5 fruit fly cellular contexts compared by ENCODE assay signal in genomic region chr3R:22539762-22540161, dm6.
TF ChIP-seq lines count a peak whose summit lies in the region.

Gene CG5326 (minus strand): TSS chr3R:22539919.

- TF ChIP-seq CTCF in whole organism, embryonic (GFP tag; optimal IDR thresholded peaks at IDR 0.05; lab: Kevin White, UChicago) = no peak

TF ChIP-seq in whole organism, adult, 20 proteins besides CTCF, POLR2A, EP300 and RAD21:
- peak; percentile 76 for TF ChIP-seq tj (GFP tag; optimal IDR thresholded peaks at IDR 0.05; lab: Kevin White, UChicago)
- TF ChIP-seq CG5204 (GFP tag; optimal IDR thresholded peaks at IDR 0.05; lab: Kevin White, UChicago) = no peak

TF ChIP-seq in whole organism, embryonic, 481 proteins besides CTCF, POLR2A, EP300 and RAD21 (continues in another document):
- TF ChIP-seq CG17361 (GFP tag; IDR thresholded peaks at IDR 0.05; lab: Robert Waterston, UW) (no peak), D19A (tag; optimal IDR thresholded peaks at IDR 0.05; lab: Kevin White, UChicago) (no peak), bcd (GFP tag; optimal IDR thresholded peaks at IDR 0.05; lab: Kevin White, UChicago) (no peak), Adf1 (GFP tag; IDR thresholded peaks at IDR 0.05; lab: Robert Waterston, UW) (no peak), gce (GFP tag; IDR thresholded peaks at IDR 0.05; lab: Robert Waterston, UW) (no peak), kah (GFP tag; optimal IDR thresholded peaks at IDR 0.05; lab: Kevin White, UChicago) (no peak), chm (GFP tag; IDR thresholded peaks at IDR 0.05; lab: Robert Waterston, UW) (peak; percentile 39; the same call in 1 of the 2 replicates), CkIIα-i1 (GFP tag; IDR thresholded peaks at IDR 0.05; lab: Robert Waterston, UW) (no peak), CG3995 (GFP tag; optimal IDR thresholded peaks at IDR 0.05; lab: Kevin White, UChicago) (peak; percentile 51), CG17328 (GFP tag; IDR thresholded peaks at IDR 0.05; lab: Robert Waterston, UW) (no peak), Side (GFP tag; optimal IDR thresholded peaks at IDR 0.05; lab: Kevin White, UChicago) (no peak), CG14441 (GFP tag; IDR thresholded peaks at IDR 0.05; lab: Robert Waterston, UW) (no peak), kay (GFP tag; optimal IDR thresholded peaks at IDR 0.05; lab: Kevin White, UChicago) (no peak), fd96Cb (tag; optimal IDR thresholded peaks at IDR 0.05; lab: Kevin White, UChicago) (no peak), grau (tag; optimal IDR thresholded peaks at IDR 0.05; lab: Kevin White, UChicago) (no peak), CG12659 (GFP tag; optimal IDR thresholded peaks at IDR 0.05; lab: Kevin White, UChicago) (no peak), Hr3 (GFP tag; optimal IDR thresholded peaks at IDR 0.05; lab: Kevin White, UChicago) (no peak), B-H2 (GFP tag; optimal IDR thresholded peaks at IDR 0.05; lab: Kevin White, UChicago) (no peak), CG10267 (tag; optimal IDR thresholded peaks at IDR 0.05; lab: Kevin White, UChicago) (no peak), CG15479 (GFP tag; optimal IDR thresholded peaks at IDR 0.05; lab: Kevin White, UChicago) (no peak), lbe (GFP tag; optimal IDR thresholded peaks at IDR 0.05; lab: Kevin White, UChicago) (no peak), CG17359 (tag; optimal IDR thresholded peaks at IDR 0.05; lab: Kevin White, UChicago) (no peak), CG6791 (GFP tag; IDR thresholded peaks at IDR 0.05; lab: Robert Waterston, UW; ENCODE audit: partially characterized antibody) (no peak)

TF ChIP-seq in whole organism, prepupa, 60 proteins besides CTCF, POLR2A, EP300 and RAD21:
- TF ChIP-seq OdsH (GFP tag; optimal IDR thresholded peaks at IDR 0.05; lab: Kevin White, UChicago) (no peak), CG1621 (tag; optimal IDR thresholded peaks at IDR 0.05; lab: Kevin White, UChicago) (peak; percentile 58), Eip78C (GFP tag; lab: Kevin White, UChicago) (peak; percentile 24), CG9139 (GFP tag; optimal IDR thresholded peaks at IDR 0.05; lab: Kevin White, UChicago) (peak; percentile 46), CG8119 (GFP tag; IDR thresholded peaks at IDR 0.05; lab: Robert Waterston, UW) (no peak), CG31627 (GFP tag; optimal IDR thresholded peaks at IDR 0.05; lab: Kevin White, UChicago) (no peak), CG6854 (GFP tag; optimal IDR thresholded peaks at IDR 0.05; lab: Kevin White, UChicago) (peak; percentile 12), CG6808 (GFP tag; optimal IDR thresholded peaks at IDR 0.05; lab: Kevin White, UChicago) (peak; percentile 40), fd85E (GFP tag; optimal IDR thresholded peaks at IDR 0.05; lab: Kevin White, UChicago) (no peak), CG3919 (GFP tag; optimal IDR thresholded peaks at IDR 0.05; lab: Kevin White, UChicago) (peak; percentile 39), dsx (GFP tag; optimal IDR thresholded peaks at IDR 0.05; lab: Kevin White, UChicago; ENCODE audit: poor library complexity, severe bottlenecking) (peak; percentile 56), Sox14 (GFP tag; optimal IDR thresholded peaks at IDR 0.05; lab: Kevin White, UChicago) (no peak), acj6 (GFP tag; optimal IDR thresholded peaks at IDR 0.05; lab: Kevin White, UChicago) (no peak), eg (GFP tag; IDR thresholded peaks at IDR 0.05; lab: Robert Waterston, UW) (0 out of 3 replicates have a peak, but pooled peaks have one; percentile 15), ss (GFP tag; optimal IDR thresholded peaks at IDR 0.05; lab: Kevin White, UChicago) (peak; percentile 35 to 69)

TF ChIP-seq in whole organism, pupa, 21 proteins besides CTCF, POLR2A, EP300 and RAD21:
- no peak for TF ChIP-seq rn (GFP tag; IDR thresholded peaks at IDR 0.05; lab: Robert Waterston, UW)
- TF ChIP-seq Ets98B (GFP tag; IDR thresholded peaks at IDR 0.05; lab: Robert Waterston, UW) = no peak
- TF ChIP-seq EcR (GFP tag; optimal IDR thresholded peaks at IDR 0.05; lab: Kevin White, UChicago) = peak; percentile 74
- peak; percentile 3 for TF ChIP-seq gl (tag; optimal IDR thresholded peaks at IDR 0.05; lab: Kevin White, UChicago)
- peak; percentile 5 for TF ChIP-seq CG8159 (tag; optimal IDR thresholded peaks at IDR 0.05; lab: Kevin White, UChicago)
- TF ChIP-seq CG13204 (GFP tag; optimal IDR thresholded peaks at IDR 0.05; lab: Kevin White, UChicago) = peak; percentile 84
- no peak for TF ChIP-seq CG9948 (tag; optimal IDR thresholded peaks at IDR 0.05; lab: Kevin White, UChicago)
- TF ChIP-seq CG15710 (tag; optimal IDR thresholded peaks at IDR 0.05; lab: Kevin White, UChicago) = peak; percentile 13

TF ChIP-seq in whole organism, wandering third instar larva, 38 proteins besides CTCF, POLR2A, EP300 and RAD21:
- TF ChIP-seq Hr83 (GFP tag; optimal IDR thresholded peaks at IDR 0.05; lab: Kevin White, UChicago; ENCODE audit: poor library complexity, severe bottlenecking) = peak; percentile 4
- peak; percentile 7 for TF ChIP-seq Vsx2 (GFP tag; optimal IDR thresholded peaks at IDR 0.05; lab: Kevin White, UChicago; ENCODE audit: partially characterized antibody)
- no peak for TF ChIP-seq N (GFP tag; optimal IDR thresholded peaks at IDR 0.05; lab: Kevin White, UChicago)
